Worm (Caenorhabditis elegans) whole organism, L2 larva: ENCODE measurements around the gene ace-3.

Source experiments
- ama-1 ChIP-seq: fragments of 150-350 bp; optimal IDR thresholded peaks from 2 replicates; lab custom pipeline; 2018; ENCODE audit warnings: inconsistent platforms
- blmp-1 ChIP-seq: sonication (generic microtip); optimal IDR thresholded peaks from 2 replicates; lab custom pipeline; 2017; ENCODE audit warnings: missing genetic modification characterization, mild to moderate bottlenecking, missing compliant biosample characterization, antibody characterized with exemption, moderate library complexity; ENCODE audit not compliant: insufficient read depth
- ceh-82 ChIP-seq: fragments of 150-350 bp; optimal IDR thresholded peaks from 2 replicates; lab custom pipeline; 2014; ENCODE audit warnings: missing biosample characterization, missing genetic modification characterization
- gmeb-1 ChIP-seq: fragments of 150-350 bp; optimal IDR thresholded peaks from 2 replicates; lab custom pipeline; 2014; ENCODE audit warnings: missing biosample characterization, missing genetic modification characterization
- lin-39 ChIP-seq: fragments of 150-350 bp; optimal IDR thresholded peaks from 2 replicates; lab custom pipeline; 2014; ENCODE audit warnings: missing biosample characterization, missing genetic modification reagents, missing genetic modification characterization
- nhr-12 ChIP-seq: fragments of 150-350 bp; optimal IDR thresholded peaks from 2 replicates; lab custom pipeline; 2014; ENCODE audit warnings: missing biosample characterization, missing genetic modification characterization
- nhr-237 ChIP-seq: fragments of 150-350 bp; optimal IDR thresholded peaks from 2 replicates; lab custom pipeline; 2014; ENCODE audit warnings: missing biosample characterization, missing genetic modification characterization
- nhr-77 ChIP-seq: fragments of 150-350 bp; optimal IDR thresholded peaks from 2 replicates; lab custom pipeline; 2014; ENCODE audit warnings: missing biosample characterization, missing genetic modification characterization
- unc-62 ChIP-seq: fragments of 150-350 bp; optimal IDR thresholded peaks from 2 replicates; lab custom pipeline; 2014; ENCODE audit warnings: missing biosample characterization, missing genetic modification reagents, missing genetic modification characterization
- zag-1 ChIP-seq: fragments of 150-350 bp; optimal IDR thresholded peaks from 2 replicates; lab custom pipeline; 2014; ENCODE audit warnings: missing biosample characterization, missing genetic modification characterization
- ztf-11 ChIP-seq: sonication (generic microtip); optimal IDR thresholded peaks from 2 replicates; lab custom pipeline; 2017; ENCODE audit warnings: missing biosample characterization, missing genetic modification characterization
- ztf-4 ChIP-seq: fragments of 150-350 bp; optimal IDR thresholded peaks from 2 replicates; lab custom pipeline; 2014; ENCODE audit warnings: missing biosample characterization, missing genetic modification characterization

ce11 chrII:14230075-14230474 lies 24.6 kb downstream of the ace-3 start:
- TF ChIP-seq zag-1 (tag; lab: Kevin White, UChicago) (no peak), ama-1 (lab: Kevin White, UChicago) (no peak), ztf-4 (no peak), blmp-1 (tag; lab: Kevin White, UChicago) (no peak), nhr-77 (no peak), ztf-11 (tag; lab: Kevin White, UChicago) (no peak), ceh-82 (tag; lab: Kevin White, UChicago) (no peak), nhr-237 (tag; lab: Kevin White, UChicago) (no peak), unc-62 (GFP tag; lab: Kevin White, UChicago) (no peak), gmeb-1 (tag; lab: Kevin White, UChicago) (no peak), nhr-12 (tag; lab: Kevin White, UChicago) (no peak), lin-39 (no peak)
